Fruit fly (Drosophila melanogaster): Measurements from ENCODE around the gene RnpS1.

Gene RnpS1

dm6 chr3R:9534125-9534496, 17.7 kb upstream of the RnpS1 start (continued):
- no peak for TF ChIP-seq HLHmδ (GFP tag; optimal IDR thresholded peaks at IDR 0.05)
- TF ChIP-seq CTCF (GFP tag; optimal IDR thresholded peaks at IDR 0.05), result peak; percentile 65
- peak; percentile 91 for TF ChIP-seq ind (GFP tag; optimal IDR thresholded peaks at IDR 0.05)
- peak; percentile 89 for TF ChIP-seq Bteb2 (GFP tag; optimal IDR thresholded peaks at IDR 0.05)
- peak; percentile 92 for TF ChIP-seq gcm (GFP tag; optimal IDR thresholded peaks at IDR 0.05)
- no peak for TF ChIP-seq BEAF-32 (GFP tag; optimal IDR thresholded peaks at IDR 0.05)
- no peak for TF ChIP-seq Jarid2 (GFP tag; optimal IDR thresholded peaks at IDR 0.05)
- peak; percentile 89 for TF ChIP-seq CG11723 (GFP tag; optimal IDR thresholded peaks at IDR 0.05)
- peak; percentile 86 for TF ChIP-seq Max (GFP tag; optimal IDR thresholded peaks at IDR 0.05)
- TF ChIP-seq Hsf (GFP tag; optimal IDR thresholded peaks at IDR 0.05), result peak; percentile 92
- TF ChIP-seq crol (GFP tag; IDR thresholded peaks at IDR 0.05), result peak; percentile 42; the same call in 1 of the 2 replicates
- TF ChIP-seq CG7839 (tag; optimal IDR thresholded peaks at IDR 0.05), result peak; percentile 95
- TF ChIP-seq row (GFP tag; IDR thresholded peaks at IDR 0.05), result peak; percentile 88
- TF ChIP-seq CG15011 (GFP tag; optimal IDR thresholded peaks at IDR 0.05), result peak; percentile 79
- TF ChIP-seq CG12155 (GFP tag; optimal IDR thresholded peaks at IDR 0.05), result peak; percentile 89
- peak; percentile 80 for TF ChIP-seq CG30431 (GFP tag; optimal IDR thresholded peaks at IDR 0.05)
- TF ChIP-seq bsh (GFP tag; optimal IDR thresholded peaks at IDR 0.05), result peak; percentile 65 to 97
- no peak for TF ChIP-seq CG8478 (optimal IDR thresholded peaks at IDR 0.05)
- peak; percentile 96 for TF ChIP-seq CG8924 (tag; optimal IDR thresholded peaks at IDR 0.05)
- TF ChIP-seq ash1 (GFP tag; optimal IDR thresholded peaks at IDR 0.05), result no peak
- peak; percentile 78 for TF ChIP-seq Nf-YB (GFP tag; optimal IDR thresholded peaks at IDR 0.05)
- no peak for TF ChIP-seq yki (optimal IDR thresholded peaks at IDR 0.05)
- TF ChIP-seq Trl (optimal IDR thresholded peaks at IDR 0.05), result no peak
- TF ChIP-seq Trl (GFP tag; optimal IDR thresholded peaks at IDR 0.05), result peak; percentile 88
- TF ChIP-seq CG9817 (tag; optimal IDR thresholded peaks at IDR 0.05), result peak; percentile 91
- peak; percentile 89 for TF ChIP-seq CG2120 (GFP tag; optimal IDR thresholded peaks at IDR 0.05)
- peak; percentile 88 for TF ChIP-seq slp2 (GFP tag; optimal IDR thresholded peaks at IDR 0.05)
- TF ChIP-seq klu (GFP tag; IDR thresholded peaks at IDR 0.05), result peak; percentile 70
- peak; percentile 91 for TF ChIP-seq zfh1 (GFP tag; IDR thresholded peaks at IDR 0.05)
- peak; percentile 96 for TF ChIP-seq Oli (tag; optimal IDR thresholded peaks at IDR 0.05)
- peak; percentile 89 for TF ChIP-seq CG12744 (GFP tag; optimal IDR thresholded peaks at IDR 0.05)
- TF ChIP-seq CG18262 (tag; optimal IDR thresholded peaks at IDR 0.05), result peak; percentile 95
- TF ChIP-seq Ets65A (GFP tag), result peak; percentile 98
- TF ChIP-seq H2.0 (GFP tag; IDR thresholded peaks at IDR 0.05), result peak; percentile 93
- TF ChIP-seq CG8765 (GFP tag; IDR thresholded peaks at IDR 0.05), result peak; percentile 49; the same call in 1 of the 2 replicates
- TF ChIP-seq kah (GFP tag; optimal IDR thresholded peaks at IDR 0.05), result peak; percentile 88
- TF ChIP-seq CG3838 (GFP tag; optimal IDR thresholded peaks at IDR 0.05), result peak; percentile 78
- no peak for TF ChIP-seq prd (optimal IDR thresholded peaks at IDR 0.05)
- TF ChIP-seq prd (GFP tag; IDR thresholded peaks at IDR 0.05), result peak; percentile 93
- peak; percentile 53 for TF ChIP-seq tup (GFP tag; optimal IDR thresholded peaks at IDR 0.05)
- TF ChIP-seq CG18619 (GFP tag; optimal IDR thresholded peaks at IDR 0.05), result peak; percentile 89
- no peak for TF ChIP-seq kni (GFP tag; optimal IDR thresholded peaks at IDR 0.05)
- peak; percentile 83 for TF ChIP-seq pho (GFP tag; optimal IDR thresholded peaks at IDR 0.05)
- TF ChIP-seq CG11504 (tag; optimal IDR thresholded peaks at IDR 0.05), result peak; percentile 96
- TF ChIP-seq grau (tag; optimal IDR thresholded peaks at IDR 0.05), result peak; percentile 91
- TF ChIP-seq ato (GFP tag; IDR thresholded peaks at IDR 0.05; ENCODE audit: partially characterized antibody), result no peak
- peak; percentile 88 for TF ChIP-seq CG8089 (GFP tag; optimal IDR thresholded peaks at IDR 0.05)
- TF ChIP-seq dpn (GFP tag; optimal IDR thresholded peaks at IDR 0.05), result peak; percentile 93 to 94
- no peak for TF ChIP-seq CG1832 (GFP tag; optimal IDR thresholded peaks at IDR 0.05)
- peak; percentile 88 for TF ChIP-seq disco-r (GFP tag; optimal IDR thresholded peaks at IDR 0.05)
- peak; percentile 93 for TF ChIP-seq Drgx (GFP tag; IDR thresholded peaks at IDR 0.05)
- peak in 1 of 2 experiments; percentile 68 for TF ChIP-seq Hr78 (GFP tag; optimal IDR thresholded peaks at IDR 0.05)
- peak; percentile 70 for TF ChIP-seq YL-1 (GFP tag; optimal IDR thresholded peaks at IDR 0.05)
